Fruit fly (Drosophila melanogaster) whole organism, embryonic: Measurements from ENCODE around the gene vkg.
A peak's percentile ranks its signal among the peaks of the same experiment; 100 is the strongest.

Experiments
- CG12299 ChIP-seq: fragments of 200-800 bp; sonication (Bioruptor generic); optimal IDR thresholded peaks from 2 replicates; lab custom pipeline; 2018; ENCODE audit warnings: missing biosample characterization, mild to moderate bottlenecking, missing genetic modification characterization
- CG12744 ChIP-seq: fragments of 200-800 bp; sonication (Bioruptor generic); optimal IDR thresholded peaks from 2 replicates; lab custom pipeline; 2016; ENCODE audit warnings: missing biosample characterization, missing genetic modification characterization
- CG12769 ChIP-seq: fragments of 200-800 bp; sonication (Bioruptor generic); optimal IDR thresholded peaks from 2 replicates; lab custom pipeline; 2019; ENCODE audit warnings: missing biosample characterization, mild to moderate bottlenecking, missing genetic modification characterization, moderate library complexity
- CG13624 ChIP-seq: fragments of 200-800 bp; sonication (Bioruptor generic); optimal IDR thresholded peaks from 2 replicates; lab custom pipeline; 2016; ENCODE audit warnings: missing biosample characterization, missing genetic modification characterization
- CG14667 ChIP-seq: fragments of 200-800 bp; sonication (Bioruptor generic); IDR thresholded peaks from 2 replicates; pipeline ENCODE4 v1.3.6; 2022; ENCODE audit warnings: missing biosample characterization, missing genetic modification characterization
- CG15073 ChIP-seq: fragments of 200-800 bp; sonication (Bioruptor generic); optimal IDR thresholded peaks from 2 replicates; lab custom pipeline; 2016; ENCODE audit warnings: missing biosample characterization, missing genetic modification characterization
- CG15514 ChIP-seq: fragments of 200-800 bp; sonication (Bioruptor generic); optimal IDR thresholded peaks from 3 replicates; lab custom pipeline; 2017; ENCODE audit warnings: missing biosample characterization, missing genetic modification characterization, mild to moderate bottlenecking, moderate library complexity, missing genetic modification reagents
- CG18262 ChIP-seq: fragments of 200-800 bp; optimal IDR thresholded peaks from 3 replicates; lab custom pipeline; 2019; ENCODE audit warnings: missing biosample characterization, mild to moderate bottlenecking, missing genetic modification characterization, moderate library complexity
- CG2129 ChIP-seq: fragments of 200-800 bp; sonication (Bioruptor generic); IDR thresholded peaks from 2 replicates; pipeline ENCODE4 v1.3.6; 2022; ENCODE audit warnings: missing biosample characterization, missing genetic modification characterization; ENCODE audit not compliant: partially characterized antibody
- CG2199 ChIP-seq: fragments of 200-800 bp; sonication (Bioruptor generic); IDR thresholded peaks from 3 replicates; pipeline ENCODE4 v1.3.6; 2022; ENCODE audit warnings: missing biosample characterization, missing genetic modification characterization
- CG3407 ChIP-seq: fragments of 200-800 bp; sonication (Bioruptor generic); optimal IDR thresholded peaks from 2 replicates; lab custom pipeline; 2018; ENCODE audit warnings: missing biosample characterization, mild to moderate bottlenecking, missing genetic modification characterization
- CG4707 ChIP-seq: fragments of 200-800 bp; sonication (Bioruptor generic); optimal IDR thresholded peaks from 2 replicates; lab custom pipeline; 2018; ENCODE audit warnings: missing biosample characterization, mild to moderate bottlenecking, missing genetic modification characterization, moderate library complexity
- CG8290 ChIP-seq, 3 experiments: fragments of 200-800 bp; sonication (Bioruptor generic); optimal IDR thresholded peaks; 2 replicates each; lab custom pipeline; 2016 to 2019; ENCODE audit warnings: missing biosample characterization in 3 of 3, missing genetic modification characterization in 3 of 3, mild to moderate bottlenecking in 2 of 3, moderate library complexity in 1 of 3
- CG8478 ChIP-seq: fragments of >200 bp; optimal IDR thresholded peaks from 2 replicates; lab custom pipeline; 2018
- CG8924 ChIP-seq: fragments of 200-800 bp; optimal IDR thresholded peaks from 3 replicates; lab custom pipeline; 2019; ENCODE audit warnings: missing biosample characterization, mild to moderate bottlenecking, missing genetic modification characterization, moderate library complexity
- Dbx ChIP-seq: fragments of 200-800 bp; sonication (Bioruptor generic); IDR thresholded peaks from 3 replicates; pipeline ENCODE4 v1.3.6; 2022; ENCODE audit warnings: missing biosample characterization, missing genetic modification characterization
- E2f1 ChIP-seq: fragments of 200-800 bp; sonication (Bioruptor generic); IDR thresholded peaks from 2 replicates; pipeline ENCODE4 v1.3.6; 2022; ENCODE audit warnings: missing biosample characterization, missing genetic modification characterization
- Fer1 ChIP-seq: fragments of 200-800 bp; sonication (Bioruptor generic); optimal IDR thresholded peaks from 2 replicates; lab custom pipeline; 2017; ENCODE audit warnings: missing biosample characterization, mild to moderate bottlenecking, missing genetic modification characterization
- HmgZ ChIP-seq: fragments of 200-800 bp; sonication (Bioruptor generic); optimal IDR thresholded peaks from 2 replicates; lab custom pipeline; 2018; ENCODE audit warnings: missing biosample characterization, mild to moderate bottlenecking, missing genetic modification characterization
- Hr51 ChIP-seq, 2 experiments: fragments of 200-800 bp; sonication (Bioruptor generic); optimal IDR thresholded peaks; 2 replicates in 1 of 2; 3 replicates in 1 of 2; lab custom pipeline; 2016 to 2018; ENCODE audit warnings: missing biosample characterization in 2 of 2, missing genetic modification characterization in 2 of 2, mild to moderate bottlenecking in 1 of 2, moderate library complexity in 1 of 2
- Kr ChIP-seq: fragments of 200-800 bp; sonication (Bioruptor generic); optimal IDR thresholded peaks from 2 replicates; lab custom pipeline; 2017; ENCODE audit warnings: missing biosample characterization, mild to moderate bottlenecking, missing genetic modification characterization
- Lpt ChIP-seq: fragments of >200 bp; optimal IDR thresholded peaks from 2 replicates; lab custom pipeline; 2018; ENCODE audit warnings: missing biosample characterization, missing genetic modification characterization
- Med ChIP-seq: fragments of 200-800 bp; sonication (Bioruptor generic); peaks from one replicate; lab custom pipeline; 2016; ENCODE audit warnings: missing biosample characterization, missing genetic modification characterization, mild to moderate bottlenecking, inconsistent platforms, moderate library complexity
- Mes4 ChIP-seq: fragments of 200-800 bp; sonication (Bioruptor generic); optimal IDR thresholded peaks from 2 replicates; lab custom pipeline; 2016; ENCODE audit warnings: missing biosample characterization, missing genetic modification characterization
- NC2β ChIP-seq: fragments of 200-800 bp; sonication (Bioruptor generic); optimal IDR thresholded peaks from 2 replicates; lab custom pipeline; 2016; ENCODE audit warnings: missing biosample characterization, missing genetic modification characterization
- NK7.1 ChIP-seq: fragments of 200-800 bp; sonication (Bioruptor generic); optimal IDR thresholded peaks from 3 replicates; lab custom pipeline; 2016; ENCODE audit warnings: missing biosample characterization, missing genetic modification characterization
- Nf-YC ChIP-seq: fragments of 200-800 bp; optimal IDR thresholded peaks from 3 replicates; lab custom pipeline; 2019; ENCODE audit warnings: missing biosample characterization, mild to moderate bottlenecking, missing genetic modification characterization, moderate library complexity
- Scr ChIP-seq: fragments of 200-800 bp; sonication (Bioruptor generic); IDR thresholded peaks from 2 replicates; pipeline ENCODE4 v1.3.6; 2022; ENCODE audit warnings: missing biosample characterization, missing genetic modification characterization; ENCODE audit not compliant: partially characterized antibody
- Stat92E ChIP-seq, 3 experiments: fragments of >200 bp in 2 of 3; fragments of 200-800 bp in 1 of 3; sonication (Bioruptor generic) in 1 of 3; optimal IDR thresholded peaks; 2 replicates each; lab custom pipeline; 2017 to 2019; ENCODE audit warnings: missing biosample characterization in 3 of 3, missing genetic modification characterization in 3 of 3, mild to moderate bottlenecking in 1 of 3, moderate library complexity in 1 of 3
- al ChIP-seq: fragments of 200-800 bp; sonication (Bioruptor generic); IDR thresholded peaks from 2 replicates; pipeline ENCODE4 v1.3.6; 2022; ENCODE audit warnings: missing biosample characterization, missing genetic modification characterization
- ash1 ChIP-seq: fragments of 200-800 bp; sonication (Bioruptor generic); optimal IDR thresholded peaks from 2 replicates; lab custom pipeline; 2018; ENCODE audit warnings: missing biosample characterization, mild to moderate bottlenecking, missing genetic modification characterization
- az2 ChIP-seq: fragments of 200-800 bp; sonication (Bioruptor generic); optimal IDR thresholded peaks from 3 replicates; lab custom pipeline; 2016; ENCODE audit warnings: missing biosample characterization, missing genetic modification characterization
- bowl ChIP-seq: fragments of 200-800 bp; sonication (Bioruptor generic); IDR thresholded peaks from 2 replicates; pipeline ENCODE4 v1.3.6; 2022; ENCODE audit warnings: missing biosample characterization, missing genetic modification characterization
- chinmo ChIP-seq: fragments of 200-800 bp; sonication (Bioruptor generic); IDR thresholded peaks from 4 replicates; pipeline ENCODE4 v1.3.6; 2022; ENCODE audit warnings: missing biosample characterization, missing genetic modification characterization; ENCODE audit not compliant: partially characterized antibody
- crol ChIP-seq: fragments of 200-800 bp; sonication (Bioruptor generic); IDR thresholded peaks from 2 replicates; pipeline ENCODE4 v1.3.6; 2022; ENCODE audit warnings: missing biosample characterization, missing genetic modification characterization
- dan ChIP-seq: fragments of 200-800 bp; sonication (Bioruptor generic); IDR thresholded peaks from 2 replicates; pipeline ENCODE4 v1.3.6; 2022; ENCODE audit warnings: missing biosample characterization, missing genetic modification characterization
- dimm ChIP-seq: fragments of 200-800 bp; sonication (Bioruptor generic); IDR thresholded peaks from 2 replicates; pipeline ENCODE4 v1.3.6; 2022; ENCODE audit warnings: missing biosample characterization, missing genetic modification characterization
- hb ChIP-seq: fragments of 200-800 bp; sonication (Bioruptor generic); IDR thresholded peaks from 3 replicates; pipeline ENCODE4 v1.3.6; 2022; ENCODE audit warnings: missing biosample characterization, missing genetic modification characterization; ENCODE audit not compliant: partially characterized antibody
- hkb ChIP-seq, 2 experiments: fragments of 200-800 bp in 1 of 2; fragments of >200 bp in 1 of 2; sonication (Bioruptor generic) in 1 of 2; IDR thresholded peaks in 1 of 2; optimal IDR thresholded peaks in 1 of 2; 2 replicates each; pipeline versions ENCODE4 v1.3.6 to Lab custom; 2017 to 2022; ENCODE audit warnings: missing biosample characterization in 1 of 2, missing genetic modification characterization in 1 of 2
- kay ChIP-seq: fragments of 200-800 bp; sonication (Bioruptor generic); optimal IDR thresholded peaks from 2 replicates; lab custom pipeline; 2016; ENCODE audit warnings: missing biosample characterization, missing genetic modification characterization
- lab ChIP-seq: fragments of 200-800 bp; sonication (Bioruptor generic); optimal IDR thresholded peaks from 3 replicates; lab custom pipeline; 2017; ENCODE audit warnings: missing biosample characterization, missing genetic modification characterization, mild to moderate bottlenecking, moderate library complexity, missing genetic modification reagents
- lilli ChIP-seq: fragments of 200-800 bp; sonication (Bioruptor generic); optimal IDR thresholded peaks from 3 replicates; lab custom pipeline; 2016; ENCODE audit warnings: missing biosample characterization, missing genetic modification characterization
- lmd ChIP-seq: fragments of 200-800 bp; sonication (Bioruptor generic); IDR thresholded peaks from 2 replicates; pipeline ENCODE4 v1.3.6; 2022; ENCODE audit warnings: missing biosample characterization, missing genetic modification characterization
- oc ChIP-seq: fragments of 200-800 bp; sonication (Bioruptor generic); optimal IDR thresholded peaks from 2 replicates; lab custom pipeline; 2018; ENCODE audit warnings: missing biosample characterization, mild to moderate bottlenecking, missing genetic modification characterization, moderate library complexity
- p53 ChIP-seq: fragments of 200-800 bp; sonication (Bioruptor generic); optimal IDR thresholded peaks from 2 replicates; lab custom pipeline; 2016; ENCODE audit warnings: missing biosample characterization, missing genetic modification characterization
- pfk ChIP-seq: fragments of 200-800 bp; sonication (Bioruptor generic); optimal IDR thresholded peaks from 2 replicates; lab custom pipeline; 2018; ENCODE audit warnings: missing biosample characterization, mild to moderate bottlenecking, missing genetic modification characterization, moderate library complexity
- scrt ChIP-seq: fragments of 200-800 bp; sonication (Bioruptor generic); optimal IDR thresholded peaks from 2 replicates; lab custom pipeline; 2018; ENCODE audit warnings: missing biosample characterization, mild to moderate bottlenecking, missing genetic modification characterization, moderate library complexity
- sisA ChIP-seq: fragments of 200-800 bp; sonication (Bioruptor generic); IDR thresholded peaks from 2 replicates; pipeline ENCODE4 v1.3.6; 2022; ENCODE audit warnings: missing biosample characterization, missing genetic modification characterization
- trem ChIP-seq: fragments of 200-800 bp; optimal IDR thresholded peaks from 3 replicates; lab custom pipeline; 2019; ENCODE audit warnings: missing biosample characterization, mild to moderate bottlenecking, missing genetic modification characterization, moderate library complexity
- yki ChIP-seq: fragments of >200 bp; optimal IDR thresholded peaks from 3 replicates; lab custom pipeline; 2018

The vkg gene

dm6 chr2L:5062799-5063404 is 34.9 kb upstream of the vkg start (continued):
- TF ChIP-seq HmgZ (tag; lab: Kevin White, UChicago) (no peak), CG8924 (no peak), az2 (no peak), sisA (GFP tag; lab: Robert Waterston, UW) (no peak), Mes4 (GFP tag; lab: Kevin White, UChicago) (no peak), Hr51 (GFP tag; optimal IDR thresholded peaks at IDR 0.05; lab: Kevin White, UChicago) (no peak), yki (lab: Kevin White, UChicago) (no peak), dimm (GFP tag; lab: Robert Waterston, UW) (no peak), Scr (GFP tag; lab: Robert Waterston, UW) (no peak), CG14667 (GFP tag; lab: Robert Waterston, UW) (no peak), CG8290 (GFP tag; optimal IDR thresholded peaks at IDR 0.05; lab: Kevin White, UChicago) (no peak), CG8290 (tag; optimal IDR thresholded peaks at IDR 0.05; lab: Kevin White, UChicago) (no peak), al (GFP tag; lab: Robert Waterston, UW) (no peak), kay (GFP tag; lab: Kevin White, UChicago) (no peak), E2f1 (0 out of 2 replicates have a peak, but pooled peaks have one; percentile 21), CG2199 (GFP tag; lab: Robert Waterston, UW) (no peak), hkb (optimal IDR thresholded peaks at IDR 0.05; lab: Kevin White, UChicago) (no peak), hkb (GFP tag; IDR thresholded peaks at IDR 0.05; lab: Robert Waterston, UW) (no peak), p53 (no peak), CG4707 (GFP tag; lab: Kevin White, UChicago) (no peak), NC2β (GFP tag; lab: Kevin White, UChicago) (no peak), crol (GFP tag; lab: Robert Waterston, UW) (no peak), bowl (no peak), ash1 (no peak), CG12744 (GFP tag; lab: Kevin White, UChicago) (no peak), Kr (no peak), lab (GFP tag; lab: Kevin White, UChicago) (peak; percentile 35), CG18262 (tag; lab: Kevin White, UChicago) (no peak), Nf-YC (tag; lab: Kevin White, UChicago) (no peak), CG2129 (GFP tag; lab: Robert Waterston, UW) (no peak), Med (GFP tag; lab: Kevin White, UChicago) (peak; percentile 64), CG13624 (GFP tag; lab: Kevin White, UChicago) (no peak), NK7.1 (GFP tag; lab: Kevin White, UChicago) (no peak), Dbx (no peak), Lpt (GFP tag; lab: Kevin White, UChicago) (no peak), Fer1 (GFP tag; lab: Kevin White, UChicago) (peak; percentile 11), scrt (GFP tag; lab: Kevin White, UChicago) (peak; percentile 23), CG15514 (GFP tag; lab: Kevin White, UChicago) (peak; percentile 66), dan (GFP tag; lab: Robert Waterston, UW) (no peak), CG15073 (GFP tag; lab: Kevin White, UChicago) (no peak), CG12769 (no peak), CG3407 (GFP tag; lab: Kevin White, UChicago) (no peak), lmd (GFP tag; lab: Robert Waterston, UW) (no peak), trem (no peak), CG12299 (tag; lab: Kevin White, UChicago) (no peak), Stat92E (GFP tag; optimal IDR thresholded peaks at IDR 0.05; lab: Kevin White, UChicago) (no peak), CG8478 (lab: Kevin White, UChicago) (peak; percentile 55), lilli (GFP tag; lab: Kevin White, UChicago) (no peak), chinmo (GFP tag; lab: Robert Waterston, UW) (0 out of 4 replicates have a peak, but pooled peaks have one; percentile 55), oc (tag; lab: Kevin White, UChicago) (no peak), pfk (GFP tag; lab: Kevin White, UChicago) (peak; percentile 88), hb (peak; percentile 22; the same call in 1 of the 3 replicates)
